Fruit fly (Drosophila melanogaster): ENCODE measurements around the gene Saysd1.
A peak's percentile ranks its signal among the peaks of the same experiment; 100 is the strongest.

Saysd1 gene

dm6 chr3R:25183484-25184442, 31.2 kb downstream of the Saysd1 start, which contains the start of gene dan (continued):
- TF ChIP-seq Ets97D (GFP tag; optimal IDR thresholded peaks at IDR 0.05) (no peak), CG11093 (GFP tag; IDR thresholded peaks at IDR 0.05) (no peak), H2.0 (GFP tag; IDR thresholded peaks at IDR 0.05) (no peak), Camta (GFP tag; optimal IDR thresholded peaks at IDR 0.05) (peak; percentile 2), CG11560 (tag; IDR thresholded peaks at IDR 0.05) (no peak), corto (GFP tag; optimal IDR thresholded peaks at IDR 0.05) (no peak), CG4328 (GFP tag; optimal IDR thresholded peaks at IDR 0.05) (no peak), CG1602 (GFP tag; optimal IDR thresholded peaks at IDR 0.05) (peak; percentile 6), CG2202 (tag; optimal IDR thresholded peaks at IDR 0.05) (no peak), CG14050 (GFP tag; IDR thresholded peaks at IDR 0.05) (no peak), CG10267 (tag; optimal IDR thresholded peaks at IDR 0.05) (peak; percentile 54), CG7928 (GFP tag; optimal IDR thresholded peaks at IDR 0.05) (no peak), Six4 (GFP tag; optimal IDR thresholded peaks at IDR 0.05) (no peak), Atf-2 (GFP tag; optimal IDR thresholded peaks at IDR 0.05) (no peak), pnt (GFP tag; optimal IDR thresholded peaks at IDR 0.05) (no peak), Trl (optimal IDR thresholded peaks at IDR 0.05) (peak; percentile 76 to 77), Trl (GFP tag; optimal IDR thresholded peaks at IDR 0.05) (no peak), eyg (GFP tag; optimal IDR thresholded peaks at IDR 0.05) (no peak), mirr (GFP tag; optimal IDR thresholded peaks at IDR 0.05) (no peak), CG13123 (GFP tag; optimal IDR thresholded peaks at IDR 0.05) (no peak), tio (GFP tag; optimal IDR thresholded peaks at IDR 0.05) (no peak), Doc3 (GFP tag; IDR thresholded peaks at IDR 0.05; ENCODE audit: partially characterized antibody) (no peak), CG10366 (GFP tag; IDR thresholded peaks at IDR 0.05) (no peak), jing (GFP tag; optimal IDR thresholded peaks at IDR 0.05) (no peak), Taf1 (GFP tag; IDR thresholded peaks at IDR 0.05) (no peak), unc-4 (GFP tag; IDR thresholded peaks at IDR 0.05; ENCODE audit: partially characterized antibody) (no peak), mld (GFP tag; IDR thresholded peaks at IDR 0.05; ENCODE audit: partially characterized antibody) (no peak), dysf (GFP tag; IDR thresholded peaks at IDR 0.05) (0 out of 3 replicates have a peak, but pooled peaks have one; percentile 38), oc (tag; optimal IDR thresholded peaks at IDR 0.05) (no peak), sob (GFP tag; IDR thresholded peaks at IDR 0.05) (no peak), CoRest (tag; optimal IDR thresholded peaks at IDR 0.05) (peak; percentile 68), Myb (GFP tag; optimal IDR thresholded peaks at IDR 0.05) (no peak), Hmx (GFP tag; optimal IDR thresholded peaks at IDR 0.05) (no peak), Oaz (GFP tag; IDR thresholded peaks at IDR 0.05) (no peak), cato (GFP tag; optimal IDR thresholded peaks at IDR 0.05; ENCODE audit: borderline replicate concordance) (no peak), nerfin-1 (tag; optimal IDR thresholded peaks at IDR 0.05) (no peak), CG6272 (GFP tag; IDR thresholded peaks at IDR 0.05) (no peak), sug (tag; optimal IDR thresholded peaks at IDR 0.05) (no peak), B-H1 (GFP tag; IDR thresholded peaks at IDR 0.05) (no peak), da (GFP tag; optimal IDR thresholded peaks at IDR 0.05) (no peak), CG11696 (GFP tag; IDR thresholded peaks at IDR 0.05) (no peak), gcm2 (GFP tag; optimal IDR thresholded peaks at IDR 0.05) (no peak), gfzf (GFP tag; optimal IDR thresholded peaks at IDR 0.05) (no peak), CG1832 (GFP tag; optimal IDR thresholded peaks at IDR 0.05) (peak; percentile 11), Dbx (GFP tag; IDR thresholded peaks at IDR 0.05) (no peak), D (optimal IDR thresholded peaks at IDR 0.05) (no peak), D (GFP tag; optimal IDR thresholded peaks at IDR 0.05) (peak; percentile 9), Meics (GFP tag; optimal IDR thresholded peaks at IDR 0.05) (peak; percentile 68), hbn (GFP tag; IDR thresholded peaks at IDR 0.05; ENCODE audit: partially characterized antibody) (no peak), crp (GFP tag; optimal IDR thresholded peaks at IDR 0.05) (no peak)

Data from whole organism, embryonic.